Fruit fly (Drosophila melanogaster): ENCODE measurements around the gene CkIIalpha-i1.

Gene CkIIalpha-i1

DNA sequence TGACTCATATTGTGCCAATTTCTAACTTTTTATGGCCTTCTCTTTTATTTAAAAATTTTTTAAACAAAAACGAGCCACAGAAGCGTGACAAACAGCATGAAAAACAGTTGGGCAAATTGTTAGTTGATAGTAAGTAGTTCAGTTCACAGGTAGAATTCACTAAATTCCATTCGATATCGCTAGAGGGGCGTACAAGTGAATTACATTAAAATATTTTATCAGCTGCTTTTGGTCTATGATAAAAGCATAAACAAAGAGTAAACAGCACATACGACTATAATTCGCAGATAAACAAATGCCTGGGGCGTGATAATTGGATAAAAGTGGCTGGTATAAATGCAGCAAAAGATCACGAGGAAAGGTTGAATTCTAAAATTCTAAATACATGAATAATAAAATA, 2.8 kb upstream of the CkIIalpha-i1 start:
- no peak for TF ChIP-seq noc (tag; optimal IDR thresholded peaks at IDR 0.05)

DNA sequence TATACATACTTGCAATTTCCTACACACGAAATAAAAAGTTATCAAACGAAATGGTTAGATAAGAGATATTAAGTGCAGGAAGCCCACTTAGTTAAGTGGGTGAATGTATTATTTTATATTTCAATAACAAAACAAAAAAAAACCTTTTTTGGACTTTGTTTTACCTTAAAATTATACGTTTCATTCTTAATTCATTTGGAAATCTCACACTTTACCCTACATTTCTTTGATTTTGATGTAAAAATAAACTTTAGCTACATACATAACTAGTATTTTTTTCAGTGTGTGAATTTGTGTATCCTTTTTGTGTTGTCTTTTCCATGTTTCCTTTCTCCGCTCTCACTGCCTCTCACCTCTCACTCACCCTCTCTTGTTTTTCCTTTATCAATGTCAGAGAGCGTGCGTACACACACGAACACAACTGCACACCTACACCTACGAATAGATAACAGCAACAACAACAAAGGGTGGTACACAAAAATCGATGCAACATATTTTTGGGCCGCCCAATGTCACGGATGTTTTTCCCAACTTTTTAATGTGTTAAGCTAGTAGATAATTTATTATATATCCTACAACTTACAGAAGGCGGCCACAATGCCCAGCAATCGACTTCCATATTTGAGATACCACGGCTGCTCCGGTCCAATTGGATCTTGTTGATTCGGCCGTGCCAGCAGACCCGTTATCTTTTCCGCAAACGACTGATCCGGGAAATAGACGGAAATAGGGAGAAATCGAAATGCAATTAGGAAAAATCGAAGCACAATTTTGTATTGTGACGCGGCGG, 1.2 kb upstream of the CkIIalpha-i1 start:
- TF ChIP-seq noc (tag; optimal IDR thresholded peaks at IDR 0.05), result peak; percentile 70

DNA sequence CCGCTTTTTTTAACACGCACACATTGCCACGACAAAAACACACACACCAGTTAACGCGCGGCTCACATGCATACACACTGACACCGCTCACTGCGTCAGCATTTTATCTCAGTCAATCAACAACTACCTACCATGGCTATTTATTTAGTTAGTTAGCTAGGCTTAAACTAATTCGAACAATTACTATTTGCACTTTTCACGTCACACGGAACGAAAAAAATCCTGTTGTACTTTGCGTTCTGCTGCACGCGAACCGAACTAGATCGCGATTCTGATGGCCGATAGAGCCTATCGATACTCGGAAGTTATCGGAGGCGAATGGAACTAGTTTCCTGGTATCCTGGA, 664 bp upstream of the CkIIalpha-i1 start, which contains the start of gene fwe:
Gene fwe, minus strand, starts transcription at position 268 of the 345 bp plus-strand sequence.
- TF ChIP-seq noc (tag; optimal IDR thresholded peaks at IDR 0.05), result no peak

DNA sequence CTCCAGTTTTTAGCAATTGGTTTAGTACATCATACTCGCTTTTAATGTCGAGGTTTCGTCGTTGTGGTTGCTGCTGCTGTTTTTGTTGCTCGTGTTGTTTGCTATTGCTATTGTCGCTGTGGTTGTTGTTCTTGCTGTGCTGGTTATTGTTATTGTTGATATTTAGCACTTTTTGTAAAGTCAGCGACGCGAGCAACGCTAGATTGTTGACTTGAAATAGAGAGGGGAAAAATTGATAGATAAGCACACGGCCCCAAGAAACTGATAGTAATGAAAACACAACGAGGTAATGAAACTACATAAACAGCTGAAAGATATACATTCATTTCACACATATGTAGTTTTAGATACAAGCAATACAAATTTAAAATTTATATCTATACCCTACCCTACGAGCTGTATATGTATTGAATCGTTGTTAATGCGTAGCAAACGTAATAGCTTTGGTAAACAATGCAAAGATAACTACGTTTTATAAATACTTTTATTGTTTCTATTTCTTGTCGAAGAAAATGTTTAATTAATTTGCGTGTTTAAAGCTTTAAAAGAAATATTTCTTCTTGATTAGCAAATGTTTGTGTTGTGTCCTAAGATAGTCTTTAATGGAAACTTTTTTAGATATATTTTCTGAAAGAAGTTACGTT, 7.1 kb downstream of the CkIIalpha-i1 start:
- TF ChIP-seq noc (tag; optimal IDR thresholded peaks at IDR 0.05), result peak; percentile 13

DNA sequence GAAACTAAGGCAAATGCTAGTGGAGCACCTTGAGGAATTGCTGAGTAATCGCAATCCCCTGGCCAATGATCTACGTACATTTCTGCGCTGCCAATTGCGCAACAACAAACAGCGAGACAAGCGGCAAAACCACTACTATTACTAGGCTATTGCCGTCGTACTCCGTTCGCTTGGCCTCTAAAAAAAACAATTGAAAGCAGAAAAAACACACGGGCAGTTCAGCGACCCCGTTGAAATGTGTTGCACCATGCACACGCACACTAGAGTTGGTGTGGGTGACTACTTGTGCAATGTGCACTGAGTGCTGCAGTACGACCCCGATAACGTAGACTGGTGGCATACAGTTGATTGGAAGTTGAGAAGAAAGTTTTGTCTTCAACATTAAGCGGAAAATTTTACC, 7.8 kb downstream of the CkIIalpha-i1 start:
- TF ChIP-seq noc (tag; optimal IDR thresholded peaks at IDR 0.05), result no peak

DNA sequence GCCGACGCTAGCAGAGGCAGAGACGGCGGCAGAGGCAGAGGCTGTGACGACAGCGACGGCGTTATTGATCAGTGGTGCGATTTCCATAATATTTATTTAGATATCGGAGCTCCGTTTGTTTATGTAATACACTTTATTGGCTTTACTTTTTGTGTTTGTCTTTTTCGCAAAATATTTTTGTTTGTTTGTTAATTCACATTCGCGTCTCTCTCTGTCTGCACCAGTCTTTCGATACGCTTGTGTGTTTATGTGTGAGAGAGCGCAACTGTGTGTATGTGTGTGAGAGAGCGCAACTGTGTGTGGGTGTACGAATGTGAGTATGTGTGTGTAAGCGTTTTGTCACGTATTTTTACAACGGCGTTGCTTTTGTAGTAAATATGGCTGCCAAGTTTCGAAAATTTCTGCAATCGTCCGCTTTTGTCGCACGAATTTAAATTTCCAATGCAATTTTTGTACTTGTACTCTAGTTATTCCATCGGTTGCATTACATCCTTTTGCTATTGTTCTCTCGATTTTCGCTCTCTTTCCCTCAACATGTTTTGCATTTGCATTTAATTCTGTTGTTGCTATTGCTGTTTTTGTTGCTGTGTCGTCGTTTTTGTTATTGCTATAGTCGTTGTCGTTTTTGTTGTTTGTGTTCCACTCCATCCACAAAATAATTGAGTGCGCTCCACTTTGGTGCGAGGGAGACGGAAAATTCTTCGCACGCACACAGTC, 8.9 kb downstream of the CkIIalpha-i1 start:
- peak; percentile 71 for TF ChIP-seq noc (tag; optimal IDR thresholded peaks at IDR 0.05)

DNA sequence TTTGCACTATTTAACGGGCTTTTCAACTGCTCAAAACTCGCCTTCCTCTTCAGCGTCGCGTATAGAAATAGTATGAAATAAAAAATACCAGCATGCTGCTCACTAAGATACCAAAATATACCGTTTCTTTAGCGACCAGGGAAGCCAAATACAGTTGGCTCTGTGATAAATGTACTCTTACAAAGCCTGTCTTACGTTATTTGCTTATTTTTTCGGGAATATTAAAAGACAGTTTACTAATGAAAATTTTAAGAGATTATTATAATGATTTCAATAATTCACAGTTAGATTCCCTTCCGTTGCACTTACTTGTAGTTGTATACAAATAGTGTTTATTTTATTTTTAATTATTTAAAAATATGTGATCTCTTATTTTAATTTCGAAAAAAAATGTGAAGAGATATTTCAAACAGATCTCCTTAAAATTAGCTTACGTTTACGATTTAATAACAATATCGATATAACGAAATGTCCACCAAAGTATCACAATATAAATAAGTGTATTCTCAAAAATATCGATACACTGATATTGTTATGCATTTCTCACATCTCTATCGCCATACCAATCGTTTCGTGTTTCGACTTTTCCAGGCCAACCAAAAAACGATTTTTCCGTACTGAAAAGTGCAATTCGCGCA, 9.7 kb downstream of the CkIIalpha-i1 start, which contains the start of the genes DCP2 and dbo:
Gene DCP2, minus strand, starts transcription at position 77 of the 638 bp plus-strand sequence.
Gene dbo, plus strand, starts transcription at position 542 of the 638 bp plus-strand sequence.
- TF ChIP-seq noc (tag; optimal IDR thresholded peaks at IDR 0.05), result no peak

DNA sequence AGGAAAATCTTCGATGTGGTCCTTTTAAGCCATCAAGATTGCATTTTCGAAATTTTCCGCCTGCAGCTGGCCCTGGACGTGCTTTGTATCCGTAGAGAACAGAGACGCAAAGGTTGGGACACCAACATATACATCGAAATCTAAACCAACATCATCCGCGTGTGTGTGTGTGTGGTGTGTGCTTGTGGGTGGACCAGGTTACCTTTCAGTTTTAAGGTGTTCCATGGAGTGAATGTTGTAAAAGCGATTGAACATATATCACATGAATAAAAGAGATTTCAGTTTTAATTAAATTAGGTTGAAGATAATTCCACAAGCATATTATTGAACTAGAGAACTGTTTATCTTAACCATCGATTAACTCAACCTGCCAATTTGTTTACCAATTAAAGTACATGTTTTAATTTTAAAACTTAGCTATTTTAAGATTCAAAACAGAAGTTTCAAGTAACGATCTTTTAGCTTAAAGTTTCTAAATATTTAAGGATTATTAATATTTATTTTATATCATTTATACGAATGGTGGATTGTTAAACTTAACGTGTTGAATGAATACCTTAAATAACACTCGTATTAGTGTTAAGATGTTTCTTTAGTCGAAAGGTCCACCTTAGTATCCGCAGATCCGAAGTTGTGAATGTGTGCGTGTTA, 10.3 kb downstream of the CkIIalpha-i1 start:
- peak; percentile 93 for TF ChIP-seq noc (tag; optimal IDR thresholded peaks at IDR 0.05)

DNA sequence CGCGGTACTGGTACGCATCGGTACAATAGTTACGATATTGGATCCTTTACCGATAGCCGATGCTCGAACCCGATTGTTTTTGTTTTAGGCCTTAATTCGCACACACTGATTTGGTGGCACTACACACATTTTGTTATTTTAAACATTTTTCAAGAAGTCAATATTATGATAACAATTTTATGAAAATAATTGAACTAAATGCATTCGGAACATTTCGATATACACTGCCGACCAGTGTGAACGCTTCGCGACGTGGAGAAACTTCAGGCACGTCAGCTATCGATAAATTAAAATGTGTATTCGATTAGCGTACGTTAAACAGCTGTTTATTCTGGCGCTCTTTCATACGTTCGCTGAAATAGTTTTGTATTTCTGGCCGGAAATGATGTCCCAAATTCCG, 15.4 kb downstream of the CkIIalpha-i1 start, which contains the start of gene CG12713:
Gene CG12713, plus strand, starts transcription at position 319 of the 400 bp plus-strand sequence.
- TF ChIP-seq noc (tag; optimal IDR thresholded peaks at IDR 0.05), result no peak

DNA sequence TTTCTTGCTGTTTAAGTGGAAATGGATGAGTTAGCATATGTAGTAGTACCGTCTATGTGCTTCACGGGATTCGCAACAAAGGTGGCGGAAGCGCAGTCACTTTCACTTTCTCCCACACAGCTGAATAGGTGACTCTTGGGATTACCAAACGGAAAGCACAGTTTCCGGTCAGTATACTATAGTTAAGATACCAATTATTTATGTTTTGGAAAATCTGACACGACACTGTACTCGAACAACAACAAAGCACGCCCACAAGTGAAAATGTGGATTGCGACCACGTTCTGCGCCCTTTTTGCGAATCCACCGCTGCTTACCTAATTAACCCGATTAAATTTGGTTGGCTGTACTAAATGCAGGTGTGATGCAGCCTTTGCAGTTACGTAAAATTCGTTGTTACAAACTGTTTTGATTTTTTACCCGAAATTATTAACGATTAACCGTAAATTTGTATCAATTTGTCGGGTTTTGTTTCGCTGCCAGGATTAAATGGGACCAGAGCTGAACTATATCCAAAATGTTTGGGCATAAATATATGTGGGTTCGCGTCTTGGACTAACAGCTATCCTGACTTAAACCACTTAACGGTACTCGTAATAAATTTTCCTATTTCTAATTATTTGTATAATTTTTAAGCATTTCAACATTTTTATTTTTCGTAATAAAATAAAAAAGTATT, 18.2 kb downstream of the CkIIalpha-i1 start, which contains the start of gene CG18081:
Gene CG18081, minus strand, starts transcription at position 512 of the 679 bp plus-strand sequence.
- TF ChIP-seq noc (tag; optimal IDR thresholded peaks at IDR 0.05), result no peak

DNA sequence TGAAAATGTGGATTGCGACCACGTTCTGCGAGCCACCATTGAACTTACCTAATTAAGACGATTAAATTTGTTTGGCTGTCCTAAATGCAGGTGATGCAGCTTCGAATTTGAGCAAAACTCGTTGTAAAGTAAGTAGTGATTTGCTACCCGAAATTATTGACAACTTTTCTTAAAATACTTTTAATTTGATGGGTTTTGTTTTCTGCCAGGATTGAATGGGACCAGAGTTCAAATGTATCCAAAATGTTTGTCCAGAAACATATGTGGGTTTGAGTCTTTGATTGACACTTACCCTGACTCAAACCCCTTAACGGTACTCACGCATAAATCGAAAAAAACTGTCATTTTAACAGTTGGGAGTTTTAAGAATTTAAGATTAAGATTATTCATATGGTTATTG, 20.4 kb downstream of the CkIIalpha-i1 start, which contains the start of gene CG15715:
Gene CG15715, minus strand, starts transcription at position 274 of the 400 bp plus-strand sequence.
- no peak for TF ChIP-seq noc (tag; optimal IDR thresholded peaks at IDR 0.05)

DNA sequence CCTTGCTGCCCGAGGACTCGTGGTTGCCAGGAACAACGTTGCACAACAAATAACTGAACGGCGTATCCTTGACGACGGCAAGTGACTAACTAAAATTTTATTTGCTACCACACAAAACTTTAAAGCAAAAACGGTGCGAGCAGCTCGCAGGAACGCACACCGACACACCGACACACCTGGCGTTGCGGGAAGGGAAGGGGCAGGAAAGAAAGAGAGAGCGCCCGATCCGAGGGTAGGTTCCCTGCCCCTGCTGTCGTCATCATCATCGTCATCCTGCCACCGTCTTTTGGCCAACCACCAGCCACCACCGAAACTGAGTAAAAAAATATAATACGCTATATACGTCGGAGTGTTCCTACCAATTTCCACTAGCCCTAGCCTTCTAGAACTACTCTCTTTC, 27.2 kb downstream of the CkIIalpha-i1 start, which contains the start of gene meru:
Gene meru, minus strand, starts transcription at position 101 of the 400 bp plus-strand sequence.
- no peak for TF ChIP-seq noc (tag; optimal IDR thresholded peaks at IDR 0.05)

DNA sequence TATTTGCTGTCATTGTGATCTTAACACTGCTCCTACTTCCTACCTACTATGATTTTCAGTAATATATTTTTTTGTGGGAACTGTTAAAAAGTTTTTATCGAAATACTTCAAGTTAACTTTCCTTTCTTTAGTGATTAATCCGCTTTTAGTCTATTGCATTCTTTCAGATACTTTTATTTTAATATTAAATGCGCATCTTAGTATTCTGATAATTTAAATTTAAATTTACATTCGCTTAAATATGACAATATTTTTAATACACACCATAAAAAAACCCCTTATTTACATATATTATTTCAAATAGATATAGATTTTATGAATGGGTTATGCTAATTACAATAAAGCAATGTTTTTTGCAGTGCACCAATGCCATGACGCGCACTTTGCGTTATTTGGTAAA, 27.8 kb downstream of the CkIIalpha-i1 start:
- no peak for TF ChIP-seq noc (tag; optimal IDR thresholded peaks at IDR 0.05)

DNA sequence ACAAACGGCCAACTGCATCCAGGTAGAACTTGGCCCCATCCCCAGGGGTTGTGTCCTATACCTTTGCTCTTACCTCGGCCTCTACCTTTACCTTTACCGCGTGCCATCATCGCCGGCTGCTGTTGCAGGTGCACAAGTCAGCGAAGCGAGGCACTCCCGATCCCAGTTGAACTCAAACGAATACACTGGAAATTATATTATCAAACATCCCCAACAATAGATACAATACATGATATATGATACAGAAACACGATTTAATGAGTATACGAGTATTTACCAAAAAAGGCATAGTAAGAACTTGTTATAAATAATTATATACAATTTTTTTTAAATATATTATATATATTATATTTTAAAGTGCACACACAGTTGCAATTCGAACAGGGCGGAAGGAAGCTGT, 30.4 kb downstream of the CkIIalpha-i1 start:
- TF ChIP-seq noc (tag; optimal IDR thresholded peaks at IDR 0.05), result no peak
